Worm (Caenorhabditis elegans) whole organism, mixed stage, embryonic: ENCODE data around the gene C50E3.9.

Experiments
- blmp-1 ChIP-seq: fragments of 150-350 bp; optimal IDR thresholded peaks from 2 replicates; lab custom pipeline; 2014; ENCODE audit warnings: missing biosample characterization, missing genetic modification characterization
- mls-2 ChIP-seq: sonication (generic microtip); optimal IDR thresholded peaks from 2 replicates; lab custom pipeline; 2016; ENCODE audit warnings: mild to moderate bottlenecking, missing genetic modification characterization, moderate library complexity, missing compliant biosample characterization

DNA sequence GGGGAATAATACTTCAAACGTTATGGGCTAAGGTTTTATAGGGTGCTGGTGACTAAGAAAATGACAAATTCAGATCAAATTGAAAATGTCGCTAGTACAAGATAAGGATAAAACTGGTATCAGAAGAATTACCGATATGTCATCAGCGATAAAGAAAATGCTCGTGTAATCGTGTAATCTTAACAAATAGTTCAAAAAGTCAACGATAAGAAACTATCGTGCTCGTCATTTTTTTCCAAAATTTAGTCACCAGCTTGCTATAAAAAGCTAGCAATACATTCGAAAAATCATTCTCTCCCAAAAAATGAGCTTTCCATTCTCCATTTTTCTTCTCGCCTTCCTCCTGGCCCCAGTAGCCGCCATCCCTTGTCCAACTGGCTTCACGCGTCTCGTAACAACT, 37.8 kb upstream of the C50E3.9 start, which contains the start of gene clec-45:
- TF ChIP-seq blmp-1 (tag; lab: Kevin White, UChicago) = no peak
- no peak for TF ChIP-seq mls-2 (tag; lab: Kevin White, UChicago)
